Fruit fly (Drosophila melanogaster) whole organism, embryonic: Measurements from ENCODE around the gene Patr-1.
A peak's percentile ranks its signal among the peaks of the same experiment; 100 is the strongest.

Source experiments
- Atf6 ChIP-seq: fragments of 200-800 bp; sonication (Bioruptor generic); IDR thresholded peaks from 2 replicates; pipeline ENCODE4 v1.3.6; 2022; ENCODE audit warnings: missing biosample characterization, missing genetic modification characterization
- Blimp-1 ChIP-seq: fragments of 200-800 bp; sonication (Bioruptor generic); optimal IDR thresholded peaks from 3 replicates; lab custom pipeline; 2018; ENCODE audit warnings: missing biosample characterization, missing genetic modification characterization, mild to moderate bottlenecking, moderate library complexity, missing genetic modification reagents
- CG10147 ChIP-seq: fragments of 200-800 bp; sonication (Bioruptor generic); optimal IDR thresholded peaks from 2 replicates; lab custom pipeline; 2019; ENCODE audit warnings: missing biosample characterization, mild to moderate bottlenecking, missing genetic modification characterization, moderate library complexity
- CG10543 ChIP-seq: fragments of 200-800 bp; sonication (Bioruptor generic); optimal IDR thresholded peaks from 3 replicates; lab custom pipeline; 2017; ENCODE audit warnings: missing biosample characterization, mild to moderate bottlenecking, missing genetic modification characterization, moderate library complexity
- CG10979 ChIP-seq: fragments of 200-800 bp; sonication (Bioruptor generic); optimal IDR thresholded peaks from 2 replicates; lab custom pipeline; 2018; ENCODE audit warnings: missing biosample characterization, mild to moderate bottlenecking, missing genetic modification characterization, moderate library complexity
- CG12071 ChIP-seq: fragments of 200-800 bp; sonication (Bioruptor generic); optimal IDR thresholded peaks from 3 replicates; lab custom pipeline; 2018; ENCODE audit warnings: missing biosample characterization, mild to moderate bottlenecking, missing genetic modification characterization
- CG12155 ChIP-seq: fragments of 200-800 bp; sonication (Bioruptor generic); optimal IDR thresholded peaks from 3 replicates; lab custom pipeline; 2016; ENCODE audit warnings: missing biosample characterization, missing genetic modification characterization
- CG12391 ChIP-seq: fragments of 200-800 bp; sonication (Bioruptor generic); optimal IDR thresholded peaks from 3 replicates; lab custom pipeline; 2018; ENCODE audit warnings: missing biosample characterization, mild to moderate bottlenecking, missing genetic modification characterization, moderate library complexity
- CG12769 ChIP-seq: fragments of 200-800 bp; sonication (Bioruptor generic); optimal IDR thresholded peaks from 2 replicates; lab custom pipeline; 2019; ENCODE audit warnings: missing biosample characterization, mild to moderate bottlenecking, missing genetic modification characterization, moderate library complexity
- CG14710 ChIP-seq: fragments of 200-800 bp; sonication (Bioruptor generic); optimal IDR thresholded peaks from 3 replicates; lab custom pipeline; 2019; ENCODE audit warnings: missing biosample characterization, mild to moderate bottlenecking, missing genetic modification characterization, moderate library complexity
- CG15269 ChIP-seq: fragments of 200-800 bp; sonication (Bioruptor generic); optimal IDR thresholded peaks from 2 replicates; lab custom pipeline; 2018; ENCODE audit warnings: missing biosample characterization, mild to moderate bottlenecking, missing genetic modification characterization, moderate library complexity
- CG17802 ChIP-seq: fragments of 200-800 bp; sonication (Bioruptor generic); optimal IDR thresholded peaks from 2 replicates; lab custom pipeline; 2018; ENCODE audit warnings: missing biosample characterization, mild to moderate bottlenecking, missing genetic modification characterization, moderate library complexity
- CG17829 ChIP-seq: fragments of 200-800 bp; optimal IDR thresholded peaks from 2 replicates; lab custom pipeline; 2019; ENCODE audit warnings: missing biosample characterization, mild to moderate bottlenecking, missing genetic modification characterization, moderate library complexity
- CG1792 ChIP-seq: fragments of 200-800 bp; sonication (Bioruptor generic); optimal IDR thresholded peaks from 2 replicates; lab custom pipeline; 2016; ENCODE audit warnings: missing biosample characterization, missing genetic modification characterization
- CG2202 ChIP-seq: fragments of 200-800 bp; sonication (Bioruptor generic); optimal IDR thresholded peaks from 2 replicates; lab custom pipeline; 2018; ENCODE audit warnings: missing biosample characterization, mild to moderate bottlenecking, missing genetic modification characterization
- CG33213 ChIP-seq: fragments of 200-800 bp; sonication (Bioruptor generic); optimal IDR thresholded peaks from 3 replicates; lab custom pipeline; 2016; ENCODE audit warnings: missing biosample characterization, missing genetic modification characterization
- CG4360 ChIP-seq: fragments of 200-800 bp; sonication (Bioruptor generic); IDR thresholded peaks from 2 replicates; pipeline ENCODE4 v1.3.6; 2022; ENCODE audit warnings: missing biosample characterization, missing genetic modification characterization
- CG6683 ChIP-seq: fragments of 200-800 bp; sonication (Bioruptor generic); optimal IDR thresholded peaks from 2 replicates; lab custom pipeline; 2017; ENCODE audit warnings: missing biosample characterization, mild to moderate bottlenecking, missing genetic modification characterization, missing genetic modification reagents
- CG6854 ChIP-seq: fragments of 200-800 bp; sonication (Bioruptor generic); optimal IDR thresholded peaks from 3 replicates; lab custom pipeline; 2017; ENCODE audit warnings: missing biosample characterization, mild to moderate bottlenecking, missing genetic modification characterization
- CG7745 ChIP-seq: fragments of 200-800 bp; sonication (Bioruptor generic); optimal IDR thresholded peaks from 2 replicates; lab custom pipeline; 2018; ENCODE audit warnings: missing biosample characterization, mild to moderate bottlenecking, missing genetic modification characterization, moderate library complexity
- CG7839 ChIP-seq: fragments of 200-800 bp; sonication (Bioruptor generic); optimal IDR thresholded peaks from 3 replicates; lab custom pipeline; 2018; ENCODE audit warnings: missing biosample characterization, mild to moderate bottlenecking, missing genetic modification characterization, moderate library complexity
- CG8089 ChIP-seq: fragments of 200-800 bp; sonication (Bioruptor generic); optimal IDR thresholded peaks from 3 replicates; lab custom pipeline; 2016; ENCODE audit warnings: missing biosample characterization, missing genetic modification characterization
- CG8478 ChIP-seq: fragments of >200 bp; optimal IDR thresholded peaks from 2 replicates; lab custom pipeline; 2018
- CG8944 ChIP-seq: fragments of 200-800 bp; sonication (Bioruptor generic); optimal IDR thresholded peaks from 3 replicates; lab custom pipeline; 2016; ENCODE audit warnings: missing biosample characterization, missing genetic modification characterization
- CG9876 ChIP-seq: fragments of 200-800 bp; sonication (Bioruptor generic); optimal IDR thresholded peaks from 2 replicates; lab custom pipeline; 2016; ENCODE audit warnings: missing biosample characterization, missing genetic modification characterization
- Drgx ChIP-seq: fragments of 200-800 bp; sonication (Bioruptor generic); IDR thresholded peaks from 2 replicates; pipeline ENCODE4 v1.3.6; 2022; ENCODE audit warnings: missing biosample characterization, missing genetic modification characterization
- Fer1 ChIP-seq: fragments of 200-800 bp; sonication (Bioruptor generic); optimal IDR thresholded peaks from 2 replicates; lab custom pipeline; 2017; ENCODE audit warnings: missing biosample characterization, mild to moderate bottlenecking, missing genetic modification characterization
- Med ChIP-seq: fragments of 200-800 bp; sonication (Bioruptor generic); peaks from one replicate; lab custom pipeline; 2016; ENCODE audit warnings: missing biosample characterization, missing genetic modification characterization, mild to moderate bottlenecking, inconsistent platforms, moderate library complexity
- NC2β ChIP-seq: fragments of 200-800 bp; sonication (Bioruptor generic); optimal IDR thresholded peaks from 2 replicates; lab custom pipeline; 2016; ENCODE audit warnings: missing biosample characterization, missing genetic modification characterization
- Opbp ChIP-seq: fragments of 200-800 bp; sonication (Bioruptor generic); IDR thresholded peaks from 3 replicates; pipeline ENCODE4 v1.3.6; 2022; ENCODE audit warnings: missing biosample characterization, missing genetic modification characterization; ENCODE audit not compliant: partially characterized antibody
- Pdp1 ChIP-seq, 2 experiments: fragments of 200-800 bp; sonication (Bioruptor generic); optimal IDR thresholded peaks; 3 replicates each; lab custom pipeline; 2016; ENCODE audit warnings: missing biosample characterization in 2 of 2, missing genetic modification characterization in 2 of 2, mild to moderate bottlenecking in 1 of 2, moderate library complexity in 1 of 2
- Scr ChIP-seq: fragments of 200-800 bp; sonication (Bioruptor generic); IDR thresholded peaks from 2 replicates; pipeline ENCODE4 v1.3.6; 2022; ENCODE audit warnings: missing biosample characterization, missing genetic modification characterization; ENCODE audit not compliant: partially characterized antibody
- Sin3A ChIP-seq: fragments of >200 bp; optimal IDR thresholded peaks from 2 replicates; lab custom pipeline; 2018
- crc ChIP-seq: fragments of 200-800 bp; sonication (Bioruptor generic); optimal IDR thresholded peaks from 2 replicates; lab custom pipeline; 2016; ENCODE audit warnings: missing biosample characterization, missing genetic modification characterization
- disco-r ChIP-seq: fragments of 200-800 bp; sonication (Bioruptor generic); optimal IDR thresholded peaks from 2 replicates; lab custom pipeline; 2016; ENCODE audit warnings: missing biosample characterization, missing genetic modification characterization
- dmrt99B ChIP-seq: fragments of 200-800 bp; sonication (Bioruptor generic); optimal IDR thresholded peaks from 2 replicates; lab custom pipeline; 2018; ENCODE audit warnings: missing biosample characterization, mild to moderate bottlenecking, missing genetic modification characterization, moderate library complexity
- eve ChIP-seq, 2 experiments: fragments of >200 bp; optimal IDR thresholded peaks; 2 replicates each; lab custom pipeline; 2017; ENCODE audit warnings: missing biosample characterization in 2 of 2, missing genetic modification characterization in 2 of 2
- gsb ChIP-seq: fragments of 200-800 bp; sonication (Bioruptor generic); IDR thresholded peaks from 2 replicates; pipeline ENCODE4 v1.3.6; 2022; ENCODE audit warnings: missing biosample characterization, missing genetic modification characterization
- jigr1 ChIP-seq: fragments of 200-800 bp; sonication (Bioruptor generic); IDR thresholded peaks from 3 replicates; pipeline ENCODE4 v1.3.6; 2022; ENCODE audit warnings: missing biosample characterization, missing genetic modification characterization
- lab ChIP-seq: fragments of 200-800 bp; sonication (Bioruptor generic); optimal IDR thresholded peaks from 3 replicates; lab custom pipeline; 2017; ENCODE audit warnings: missing biosample characterization, missing genetic modification characterization, mild to moderate bottlenecking, moderate library complexity, missing genetic modification reagents
- lov ChIP-seq, 2 experiments: fragments of 200-800 bp in 1 of 2; fragments of >200 bp in 1 of 2; sonication (Bioruptor generic) in 1 of 2; IDR thresholded peaks in 1 of 2; optimal IDR thresholded peaks in 1 of 2; 2 replicates in 1 of 2; 3 replicates in 1 of 2; pipeline versions ENCODE4 v1.3.6 to Lab custom; 2017 to 2022; ENCODE audit warnings: missing biosample characterization in 1 of 2, missing genetic modification characterization in 1 of 2
- nau ChIP-seq: fragments of 200-800 bp; sonication (Bioruptor generic); optimal IDR thresholded peaks from 3 replicates; lab custom pipeline; 2017; ENCODE audit warnings: missing biosample characterization, mild to moderate bottlenecking, missing genetic modification characterization, missing genetic modification reagents
- pros ChIP-seq: fragments of 200-800 bp; sonication (Bioruptor generic); optimal IDR thresholded peaks from 3 replicates; lab custom pipeline; 2019; ENCODE audit warnings: missing biosample characterization, mild to moderate bottlenecking, missing genetic modification characterization, moderate library complexity
- row ChIP-seq: fragments of 200-800 bp; sonication (Bioruptor generic); IDR thresholded peaks from 3 replicates; pipeline ENCODE4 v1.3.6; 2022; ENCODE audit warnings: missing biosample characterization, missing genetic modification characterization
- run ChIP-seq: fragments of 200-800 bp; sonication (Bioruptor generic); optimal IDR thresholded peaks from 3 replicates; lab custom pipeline; 2018; ENCODE audit warnings: missing biosample characterization, mild to moderate bottlenecking, missing genetic modification characterization
- sens ChIP-seq: fragments of 200-800 bp; sonication (Bioruptor generic); peaks from one replicate; lab custom pipeline; 2016; ENCODE audit warnings: missing biosample characterization, missing genetic modification characterization
- sens-2 ChIP-seq: fragments of 200-800 bp; sonication (Bioruptor generic); IDR thresholded peaks from 2 replicates; pipeline ENCODE4 v1.3.6; 2022; ENCODE audit warnings: missing biosample characterization, missing genetic modification characterization
- tx ChIP-seq: fragments of 200-800 bp; sonication (Bioruptor generic); optimal IDR thresholded peaks from 2 replicates; lab custom pipeline; 2016; ENCODE audit warnings: missing biosample characterization, missing genetic modification characterization
- unc-4 ChIP-seq: fragments of 200-800 bp; sonication (Bioruptor generic); IDR thresholded peaks from 2 replicates; pipeline ENCODE4 v1.3.6; 2022; ENCODE audit warnings: missing biosample characterization, missing genetic modification characterization; ENCODE audit not compliant: partially characterized antibody

The Patr-1 gene

DNA sequence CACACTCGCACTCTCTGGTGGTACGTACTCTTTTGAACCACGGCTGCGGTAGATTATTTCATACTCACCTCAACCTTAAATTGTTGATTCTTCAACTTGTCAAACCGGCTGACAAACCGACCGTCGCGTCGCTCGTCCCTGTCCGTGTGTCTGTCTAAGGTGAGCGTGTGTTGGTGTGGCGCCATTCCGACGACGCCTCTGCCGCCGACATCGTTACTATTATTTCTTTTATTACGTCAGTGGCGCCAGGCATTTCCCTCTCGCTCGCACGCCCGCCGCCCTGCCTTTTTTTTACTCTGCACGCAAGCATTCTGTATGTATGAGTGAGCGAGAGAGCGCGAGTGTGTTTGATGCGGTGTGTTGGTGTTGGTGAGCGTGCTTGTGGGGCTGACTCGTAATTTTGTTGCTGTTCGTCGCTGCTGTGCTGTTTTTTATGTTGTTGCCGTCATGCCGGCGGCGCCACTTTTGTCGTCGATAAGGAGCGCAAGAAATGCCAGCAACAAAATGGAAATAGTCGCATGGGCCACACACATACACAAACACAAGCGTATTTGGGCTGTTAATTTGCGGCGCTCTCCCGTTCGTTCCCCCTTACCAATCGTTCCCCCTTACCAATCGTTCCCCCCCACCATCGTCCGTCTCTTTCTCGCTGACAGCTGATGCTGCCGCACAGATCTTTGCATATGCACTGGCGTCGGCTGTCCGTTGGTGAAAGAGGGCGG is 13.0 kb downstream of the Patr-1 start (continued):
- TF ChIP-seq CG8944 (GFP tag; lab: Kevin White, UChicago) (no peak), CG10543 (GFP tag; lab: Kevin White, UChicago) (peak; percentile 98), CG6683 (GFP tag; lab: Kevin White, UChicago) (no peak), jigr1 (no peak), CG33213 (GFP tag; lab: Kevin White, UChicago) (no peak), CG15269 (tag; lab: Kevin White, UChicago) (peak; percentile 5), eve (GFP tag; optimal IDR thresholded peaks at IDR 0.05; lab: Kevin White, UChicago) (no peak), nau (GFP tag; lab: Kevin White, UChicago) (peak; percentile 32), lov (optimal IDR thresholded peaks at IDR 0.05; lab: Kevin White, UChicago) (no peak), lov (GFP tag; IDR thresholded peaks at IDR 0.05; lab: Robert Waterston, UW) (0 out of 3 replicates have a peak, but pooled peaks have one; percentile 59), Drgx (GFP tag; lab: Robert Waterston, UW) (peak; percentile 51), Opbp (GFP tag; lab: Robert Waterston, UW) (peak; percentile 47; the same call in 2 of the 3 replicates), Scr (peak; percentile 50), CG6854 (GFP tag; lab: Kevin White, UChicago) (no peak), CG12071 (GFP tag; lab: Kevin White, UChicago) (no peak), Sin3A (no peak), CG2202 (no peak), CG10979 (tag; lab: Kevin White, UChicago) (no peak), CG10147 (GFP tag; lab: Kevin White, UChicago) (peak; percentile 29), dmrt99B (tag; lab: Kevin White, UChicago) (peak; percentile 15), run (tag; lab: Kevin White, UChicago) (no peak), CG4360 (GFP tag; lab: Robert Waterston, UW) (peak; percentile 83), CG12391 (tag; lab: Kevin White, UChicago) (no peak), tx (GFP tag; lab: Kevin White, UChicago) (no peak), CG1792 (no peak), Blimp-1 (GFP tag; lab: Kevin White, UChicago) (peak; percentile 2), disco-r (GFP tag; lab: Kevin White, UChicago) (no peak), crc (no peak), Pdp1 (GFP tag; optimal IDR thresholded peaks at IDR 0.05; lab: Kevin White, UChicago) (peak in 1 of 2 experiments; percentile 99), sens-2 (GFP tag; lab: Robert Waterston, UW) (no peak), CG12769 (tag; lab: Kevin White, UChicago) (peak; percentile 97), pros (GFP tag; lab: Kevin White, UChicago) (peak; percentile 86), Med (GFP tag; lab: Kevin White, UChicago) (peak; percentile 99), CG7745 (tag; lab: Kevin White, UChicago) (no peak), CG14710 (no peak), Fer1 (GFP tag; lab: Kevin White, UChicago) (peak; percentile 70), CG7839 (tag; lab: Kevin White, UChicago) (no peak), row (GFP tag; lab: Robert Waterston, UW) (no peak), CG8089 (no peak), CG8478 (lab: Kevin White, UChicago) (peak; percentile 93), gsb (GFP tag; lab: Robert Waterston, UW) (no peak), CG9876 (GFP tag; lab: Kevin White, UChicago) (no peak), lab (GFP tag; lab: Kevin White, UChicago) (peak; percentile 30), unc-4 (peak; percentile 29), CG17802 (tag; lab: Kevin White, UChicago) (no peak), CG17829 (tag; lab: Kevin White, UChicago) (peak; percentile 19), sens (GFP tag; lab: Kevin White, UChicago) (peak; percentile 77), NC2β (peak; percentile 15), CG12155 (GFP tag; lab: Kevin White, UChicago) (no peak), Atf6 (GFP tag; lab: Robert Waterston, UW) (peak; percentile 50)
